Fruit fly (Drosophila melanogaster) whole organism, prepupa: Measurements from ENCODE around the gene Patsas.

Experiments
- Blimp-1 ChIP-seq: fragments of 200-800 bp; sonication (Bioruptor generic); optimal IDR thresholded peaks from 3 replicates; lab custom pipeline; 2017; ENCODE audit warnings: missing biosample characterization, missing genetic modification characterization, mild to moderate bottlenecking, moderate library complexity, missing genetic modification reagents
- CG10669 ChIP-seq: fragments of 200-800 bp; sonication (Bioruptor generic); optimal IDR thresholded peaks from 3 replicates; lab custom pipeline; 2018; ENCODE audit warnings: missing biosample characterization, mild to moderate bottlenecking, missing genetic modification characterization, moderate library complexity
- CG16779 ChIP-seq: fragments of 200-800 bp; sonication (Bioruptor generic); optimal IDR thresholded peaks from 3 replicates; lab custom pipeline; 2017; ENCODE audit warnings: missing biosample characterization, mild to moderate bottlenecking, missing genetic modification characterization
- CG3919 ChIP-seq: fragments of 200-800 bp; sonication (Bioruptor generic); optimal IDR thresholded peaks from 3 replicates; lab custom pipeline; 2016; ENCODE audit warnings: missing biosample characterization, missing genetic modification characterization
- CG6792 ChIP-seq: fragments of 200-800 bp; sonication (Bioruptor generic); optimal IDR thresholded peaks from 3 replicates; lab custom pipeline; 2016; ENCODE audit warnings: missing biosample characterization, missing genetic modification characterization
- Lpt ChIP-seq: fragments of 200-800 bp; sonication (Bioruptor generic); optimal IDR thresholded peaks from 3 replicates; lab custom pipeline; 2016; ENCODE audit warnings: missing biosample characterization, missing genetic modification characterization
- OdsH ChIP-seq: fragments of 200-800 bp; sonication (Bioruptor generic); optimal IDR thresholded peaks from 3 replicates; lab custom pipeline; 2016; ENCODE audit warnings: missing biosample characterization, missing genetic modification characterization
- Sox102F ChIP-seq: fragments of 200-800 bp; sonication (Bioruptor generic); optimal IDR thresholded peaks from 2 replicates; lab custom pipeline; 2016; ENCODE audit warnings: missing biosample characterization, mild to moderate bottlenecking, missing genetic modification characterization
- dsx ChIP-seq: fragments of 200-800 bp; optimal IDR thresholded peaks from 3 replicates; lab custom pipeline; 2019; ENCODE audit warnings: missing biosample characterization, mild to moderate bottlenecking, missing genetic modification characterization, moderate library complexity; ENCODE audit not compliant: poor library complexity, severe bottlenecking
- ss ChIP-seq, 2 experiments: fragments of 200-800 bp; sonication (Bioruptor generic); optimal IDR thresholded peaks; 2 replicates in 1 of 2; 3 replicates in 1 of 2; lab custom pipeline; 2017 to 2018; ENCODE audit warnings: mild to moderate bottlenecking in 2 of 2, missing biosample characterization in 2 of 2, missing genetic modification characterization in 2 of 2, moderate library complexity in 1 of 2
- vri ChIP-seq: fragments of 200-800 bp; sonication (Bioruptor generic); optimal IDR thresholded peaks from 3 replicates; lab custom pipeline; 2016; ENCODE audit warnings: missing biosample characterization, mild to moderate bottlenecking, missing genetic modification characterization

DNA sequence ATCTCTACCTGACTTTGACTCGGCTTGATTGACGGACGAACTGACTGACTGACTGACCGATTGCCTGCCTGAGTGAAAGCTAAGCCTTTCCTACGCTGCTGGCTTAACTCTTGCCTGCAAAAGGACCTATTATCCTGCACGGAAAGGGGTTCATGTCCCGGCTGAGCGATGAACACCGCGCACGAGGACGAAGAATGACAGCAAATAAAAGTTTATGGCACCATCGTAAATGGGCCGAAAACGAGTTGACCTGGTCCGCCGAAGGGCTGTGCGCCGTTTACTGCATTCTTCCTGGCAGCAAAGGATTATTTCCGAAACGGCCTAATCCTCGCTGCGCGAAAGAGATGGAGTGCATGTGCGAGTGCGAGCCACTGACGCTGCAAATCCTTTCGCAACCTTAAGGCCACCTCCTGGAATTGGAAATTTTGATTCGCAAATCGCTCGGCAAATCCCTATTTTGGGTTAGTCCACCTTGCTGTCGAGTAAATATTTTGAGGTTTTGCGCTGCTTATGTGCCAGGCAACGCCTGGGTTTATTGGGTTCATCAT, 21.9 kb downstream of the Patsas start:
- TF ChIP-seq vri (GFP tag; lab: Kevin White, UChicago) (no peak), Sox102F (GFP tag; lab: Kevin White, UChicago) (no peak), Lpt (GFP tag; lab: Kevin White, UChicago) (no peak), Blimp-1 (GFP tag; lab: Kevin White, UChicago) (no peak), CG3919 (GFP tag; lab: Kevin White, UChicago) (no peak), ss (GFP tag; optimal IDR thresholded peaks at IDR 0.05; lab: Kevin White, UChicago) (no peak), CG6792 (GFP tag; lab: Kevin White, UChicago) (no peak), dsx (no peak), CG10669 (GFP tag; lab: Kevin White, UChicago) (no peak), OdsH (no peak), CG16779 (tag; lab: Kevin White, UChicago) (no peak)
